4 worm cellular contexts compared by ENCODE assay signal in genomic region chrIV:8070934-8071333, ce11.
TF ChIP-seq lines count a peak whose summit lies in the region.

No protein-coding gene starts in this region.

TF ChIP-seq in whole organism, L1 larva, 84 proteins besides CTCF, POLR2A, EP300 and RAD21:
- TF ChIP-seq snpc-4 (tag; optimal IDR thresholded peaks at IDR 0.05; lab: Kevin White, UChicago) (no peak), ces-1 (GFP tag; optimal IDR thresholded peaks at IDR 0.05; lab: Kevin White, UChicago) (no peak), snu-23 (GFP tag; optimal IDR thresholded peaks at IDR 0.05; lab: Kevin White, UChicago) (no peak), hlh-17 (GFP tag; optimal IDR thresholded peaks at IDR 0.05; lab: Kevin White, UChicago; ENCODE audit: borderline replicate concordance) (no peak), lin-14 (GFP tag; optimal IDR thresholded peaks at IDR 0.05; lab: Kevin White, UChicago) (peak; percentile 64), nhr-47 (tag; optimal IDR thresholded peaks at IDR 0.05; lab: Kevin White, UChicago) (no peak), nhr-28 (tag; optimal IDR thresholded peaks at IDR 0.05; lab: Kevin White, UChicago) (no peak), zag-1 (tag; optimal IDR thresholded peaks at IDR 0.05; lab: Kevin White, UChicago) (no peak), fkh-8 (tag; optimal IDR thresholded peaks at IDR 0.05; lab: Kevin White, UChicago) (peak; percentile 33), nhr-77 (tag; optimal IDR thresholded peaks at IDR 0.05; lab: Kevin White, UChicago) (no peak), fkh-10 (GFP tag; optimal IDR thresholded peaks at IDR 0.05; lab: Kevin White, UChicago) (peak; percentile 53), sptf-1 (tag; optimal IDR thresholded peaks at IDR 0.05; lab: Kevin White, UChicago) (no peak), lin-13 (GFP tag; optimal IDR thresholded peaks at IDR 0.05; lab: Kevin White, UChicago) (no peak), pag-3 (tag; optimal IDR thresholded peaks at IDR 0.05; lab: Kevin White, UChicago; ENCODE audit: borderline replicate concordance, insufficient read depth) (no peak)

TF ChIP-seq in whole organism, late embryonic, 69 proteins besides CTCF, POLR2A, EP300 and RAD21:
- TF ChIP-seq che-1 (tag; optimal IDR thresholded peaks at IDR 0.05; lab: Kevin White, UChicago) (no peak), nhr-232 (tag; optimal IDR thresholded peaks at IDR 0.05; lab: Kevin White, UChicago) (no peak), ceh-31 (tag; optimal IDR thresholded peaks at IDR 0.05; lab: Kevin White, UChicago) (peak; percentile 55), sox-2 (GFP tag; IDR thresholded peaks at IDR 0.05; lab: Robert Waterston, UW) (peak; percentile 41; the same call in 1 of the 2 replicates), ama-1 (optimal IDR thresholded peaks at IDR 0.05; lab: Kevin White, UChicago) (peak; percentile 15)

TF ChIP-seq in whole organism, mixed stage, embryonic, 35 proteins besides CTCF, POLR2A, EP300 and RAD21:
- TF ChIP-seq sem-2 (GFP tag; optimal IDR thresholded peaks at IDR 0.05; lab: Kevin White, UChicago) (no peak), ces-1 (GFP tag; optimal IDR thresholded peaks at IDR 0.05; lab: Kevin White, UChicago) (peak; percentile 3), mep-1 (tag; optimal IDR thresholded peaks at IDR 0.05; lab: Kevin White, UChicago) (no peak)

TF ChIP-seq in whole organism, young adult, 124 proteins besides CTCF, POLR2A, EP300 and RAD21:
- TF ChIP-seq ceh-27 (GFP tag; optimal IDR thresholded peaks at IDR 0.05; lab: Kevin White, UChicago), result peak; percentile 64
- TF ChIP-seq madf-8 (GFP tag; conservative IDR thresholded peaks at IDR 0.05; lab: Robert Waterston, UW), result no peak
